Worm (Caenorhabditis elegans) whole organism, L1 larva: ENCODE measurements around the gene F35F10.5.
A peak's percentile ranks its signal among the peaks of the same experiment; 100 is the strongest.

Experiments used
- C16A3.4 ChIP-seq: fragments of 150-350 bp; optimal IDR thresholded peaks from 2 replicates; lab custom pipeline; 2014; ENCODE audit warnings: missing biosample characterization, missing genetic modification characterization
- F16B12.6 ChIP-seq: fragments of 150-350 bp; optimal IDR thresholded peaks from 2 replicates; lab custom pipeline; 2014; ENCODE audit warnings: missing biosample characterization, missing genetic modification characterization
- alr-1 ChIP-seq: fragments of 200-800 bp; sonication (Bioruptor generic); optimal IDR thresholded peaks from 2 replicates; lab custom pipeline; 2018; ENCODE audit warnings: borderline replicate concordance, mild to moderate bottlenecking, missing genetic modification characterization, missing compliant biosample characterization
- aly-2 ChIP-seq: fragments of 150-350 bp; optimal IDR thresholded peaks from 2 replicates; lab custom pipeline; 2014; ENCODE audit warnings: missing biosample characterization, missing genetic modification characterization
- blmp-1 ChIP-seq: fragments of 150-350 bp; optimal IDR thresholded peaks from 2 replicates; lab custom pipeline; 2014; ENCODE audit warnings: missing biosample characterization, missing genetic modification characterization
- ceh-63 ChIP-seq: fragments of 200-800 bp; sonication (Bioruptor generic); optimal IDR thresholded peaks from 2 replicates; lab custom pipeline; 2018; ENCODE audit warnings: mild to moderate bottlenecking, missing genetic modification characterization, missing compliant biosample characterization
- ceh-8 ChIP-seq: fragments of 200-800 bp; sonication (Bioruptor generic); optimal IDR thresholded peaks from 2 replicates; lab custom pipeline; 2018; ENCODE audit warnings: mild to moderate bottlenecking, missing genetic modification characterization, moderate library complexity, missing compliant biosample characterization
- dpl-1 ChIP-seq, 3 experiments: fragments of 150-350 bp in 2 of 3; sonication (generic microtip) in 1 of 3; optimal IDR thresholded peaks; 2 replicates each; lab custom pipeline; 2014 to 2017; ENCODE audit warnings: missing biosample characterization in 3 of 3, missing genetic modification characterization in 3 of 3, missing genetic modification reagents in 3 of 3
- dsc-1 ChIP-seq: sonication (generic microtip); optimal IDR thresholded peaks from 2 replicates; lab custom pipeline; 2016; ENCODE audit warnings: mild to moderate bottlenecking, missing genetic modification characterization, missing compliant biosample characterization
- efl-1 ChIP-seq, 4 experiments: fragments of 150-350 bp; optimal IDR thresholded peaks in 3 of 4; peaks in 1 of 4; 1 replicate in 1 of 4; 2 replicates in 3 of 4; lab custom pipeline; 2014; ENCODE audit warnings: missing biosample characterization in 2 of 4, missing genetic modification characterization in 2 of 4, missing genetic modification reagents in 2 of 4
- efl-3 ChIP-seq: fragments of 200-800 bp; sonication (Bioruptor generic); optimal IDR thresholded peaks from 2 replicates; lab custom pipeline; 2018; ENCODE audit warnings: mild to moderate bottlenecking, missing genetic modification characterization, missing compliant biosample characterization
- elt-3 ChIP-seq, 6 experiments: fragments of 150-350 bp in 1 of 6; sonication (generic microtip); optimal IDR thresholded peaks; 2 replicates each; lab custom pipeline; 2017 to 2018; ENCODE audit warnings: missing biosample characterization in 6 of 6, missing genetic modification characterization in 6 of 6, inconsistent platforms in 1 of 6
- fkh-4 ChIP-seq: sonication (generic microtip); optimal IDR thresholded peaks from 2 replicates; lab custom pipeline; 2016; ENCODE audit warnings: missing compliant biosample characterization, missing genetic modification characterization, borderline replicate concordance
- fkh-8 ChIP-seq: sonication (generic microtip); optimal IDR thresholded peaks from 2 replicates; lab custom pipeline; 2016; ENCODE audit warnings: mild to moderate bottlenecking, missing genetic modification characterization, missing compliant biosample characterization
- grh-1 ChIP-seq: fragments of 200-800 bp; sonication (Bioruptor generic); IDR thresholded peaks from 2 replicates; pipeline ENCODE4 v1.3.6; 2022; ENCODE audit warnings: missing genetic modification reagents, missing genetic modification characterization, missing compliant biosample characterization
- hlh-4 ChIP-seq: sonication (generic microtip); optimal IDR thresholded peaks from 2 replicates; lab custom pipeline; 2016; ENCODE audit warnings: mild to moderate bottlenecking, missing genetic modification characterization, missing compliant biosample characterization
- hpl-2 ChIP-seq: fragments of 150-350 bp; optimal IDR thresholded peaks from 2 replicates; lab custom pipeline; 2014; ENCODE audit warnings: missing biosample characterization, missing genetic modification reagents, missing genetic modification characterization
- isw-1 ChIP-seq: fragments of 200-800 bp; sonication (Bioruptor generic); IDR thresholded peaks from 2 replicates; pipeline ENCODE4 v1.3.6; 2022; ENCODE audit warnings: missing genetic modification characterization, missing compliant biosample characterization
- jun-1 ChIP-seq: fragments of 150-350 bp; optimal IDR thresholded peaks from 2 replicates; lab custom pipeline; 2014; ENCODE audit warnings: missing biosample characterization, missing genetic modification reagents, missing genetic modification characterization
- lin-13 ChIP-seq: fragments of 150-350 bp; optimal IDR thresholded peaks from 2 replicates; lab custom pipeline; 2014; ENCODE audit warnings: missing biosample characterization, missing genetic modification reagents, missing genetic modification characterization
- nhr-11 ChIP-seq: fragments of 150-350 bp; optimal IDR thresholded peaks from 2 replicates; lab custom pipeline; 2014; ENCODE audit warnings: missing biosample characterization, missing genetic modification characterization
- nhr-19 ChIP-seq: fragments of 200-800 bp; sonication (Bioruptor generic); conservative IDR thresholded peaks from 2 replicates; pipeline ENCODE4 v1.3.6; 2022; ENCODE audit warnings: missing genetic modification characterization, missing compliant biosample characterization
- nhr-20 ChIP-seq: sonication (generic microtip); optimal IDR thresholded peaks from 2 replicates; lab custom pipeline; 2016; ENCODE audit warnings: mild to moderate bottlenecking, missing genetic modification characterization, missing compliant biosample characterization
- nhr-237 ChIP-seq: fragments of 150-350 bp; optimal IDR thresholded peaks from 2 replicates; lab custom pipeline; 2014; ENCODE audit warnings: missing biosample characterization, missing genetic modification characterization
- nhr-47 ChIP-seq: sonication (generic microtip); optimal IDR thresholded peaks from 2 replicates; lab custom pipeline; 2016; ENCODE audit warnings: mild to moderate bottlenecking, missing genetic modification characterization, moderate library complexity, missing compliant biosample characterization
- nhr-71 ChIP-seq: sonication (generic microtip); optimal IDR thresholded peaks from 2 replicates; lab custom pipeline; 2016; ENCODE audit warnings: mild to moderate bottlenecking, missing genetic modification characterization, moderate library complexity, missing compliant biosample characterization
- nhr-76 ChIP-seq: sonication (generic microtip); optimal IDR thresholded peaks from 2 replicates; lab custom pipeline; 2017; ENCODE audit warnings: missing biosample characterization, missing genetic modification characterization
- nhr-85 ChIP-seq: sonication (generic microtip); peaks from one replicate; lab custom pipeline; 2016; ENCODE audit warnings: missing genetic modification characterization, inconsistent platforms, missing compliant biosample characterization
- pqm-1 ChIP-seq: sonication (generic microtip); optimal IDR thresholded peaks from 3 replicates; lab custom pipeline; 2017; ENCODE audit warnings: missing biosample characterization, missing genetic modification characterization
- rnt-1 ChIP-seq: sonication (generic microtip); optimal IDR thresholded peaks from 2 replicates; lab custom pipeline; 2016; ENCODE audit warnings: mild to moderate bottlenecking, missing genetic modification characterization, moderate library complexity, missing compliant biosample characterization
- skn-1 ChIP-seq: fragments of 150-350 bp; optimal IDR thresholded peaks from 2 replicates; lab custom pipeline; 2014; ENCODE audit warnings: missing biosample characterization, missing genetic modification characterization
- snpc-4 ChIP-seq: fragments of 150-350 bp; optimal IDR thresholded peaks from 2 replicates; lab custom pipeline; 2014; ENCODE audit warnings: missing biosample characterization, missing genetic modification characterization
- sup-37 ChIP-seq: fragments of 200-800 bp; sonication (Bioruptor generic); optimal IDR thresholded peaks from 2 replicates; lab custom pipeline; 2018; ENCODE audit warnings: mild to moderate bottlenecking, missing genetic modification characterization, missing compliant biosample characterization
- swsn-7 ChIP-seq: sonication (generic microtip); optimal IDR thresholded peaks from 2 replicates; lab custom pipeline; 2016; ENCODE audit warnings: missing genetic modification characterization, missing compliant biosample characterization
- unc-130 ChIP-seq: fragments of 150-350 bp; optimal IDR thresholded peaks from 2 replicates; lab custom pipeline; 2017; ENCODE audit warnings: missing biosample characterization, missing genetic modification characterization, inconsistent platforms
- unc-86 ChIP-seq: sonication (generic microtip); optimal IDR thresholded peaks from 2 replicates; lab custom pipeline; 2016; ENCODE audit warnings: missing genetic modification characterization, missing compliant biosample characterization
- vab-15 ChIP-seq: sonication (generic microtip); optimal IDR thresholded peaks from 2 replicates; lab custom pipeline; 2017; ENCODE audit warnings: missing genotype, mild to moderate bottlenecking, missing genetic modification characterization, missing compliant biosample characterization
- xbp-1 ChIP-seq: sonication (generic microtip); optimal IDR thresholded peaks from 2 replicates; lab custom pipeline; 2016; ENCODE audit warnings: missing genetic modification characterization, missing compliant biosample characterization
- ztf-11 ChIP-seq, 2 experiments: sonication (generic microtip); optimal IDR thresholded peaks; 2 replicates each; lab custom pipeline; 2016 to 2017; ENCODE audit warnings: missing genetic modification characterization in 2 of 2, missing biosample characterization in 1 of 2, missing compliant biosample characterization in 1 of 2
- ztf-4 ChIP-seq: fragments of 150-350 bp; optimal IDR thresholded peaks from 2 replicates; lab custom pipeline; 2014; ENCODE audit warnings: missing biosample characterization, missing genetic modification characterization

The F35F10.5 gene

ce11 chrV:3315308-3315707, 30.6 kb downstream of the F35F10.5 start, which contains the start of gene arrd-19 (continued):
- TF ChIP-seq nhr-19 (GFP tag; lab: Robert Waterston, UW) = peak; percentile 77
- TF ChIP-seq efl-1 (optimal IDR thresholded peaks at IDR 0.05; lab: Kevin White, UChicago) = peak; percentile 74 to 75
- peak; percentile 51 to 95 for TF ChIP-seq efl-1 (GFP tag; optimal IDR thresholded peaks at IDR 0.05 in 1 of 2; lab: Kevin White, UChicago)
- TF ChIP-seq blmp-1 (tag; lab: Kevin White, UChicago) = peak; percentile 74
- TF ChIP-seq lin-13 (GFP tag; lab: Kevin White, UChicago) = peak; percentile 38
- peak in 2 of 6 experiments; percentile 5 to 30 for TF ChIP-seq elt-3 (tag; optimal IDR thresholded peaks at IDR 0.05; lab: Kevin White, UChicago)
- peak; percentile 86 for TF ChIP-seq F16B12.6 (tag; lab: Kevin White, UChicago)
- peak; percentile 69 for TF ChIP-seq nhr-47
- no peak for TF ChIP-seq hpl-2
- no peak for TF ChIP-seq ceh-8 (GFP tag; lab: Kevin White, UChicago)
- TF ChIP-seq pqm-1 = no peak
- peak; percentile 29 for TF ChIP-seq jun-1 (tag; lab: Kevin White, UChicago)
- TF ChIP-seq sup-37 (GFP tag; lab: Kevin White, UChicago) = no peak
- peak; percentile 54 for TF ChIP-seq snpc-4 (tag; lab: Kevin White, UChicago)
- peak; percentile 66 for TF ChIP-seq fkh-8 (tag; lab: Kevin White, UChicago)
- no peak for TF ChIP-seq fkh-4 (tag; lab: Kevin White, UChicago)
- peak; percentile 39 for TF ChIP-seq unc-86 (tag; lab: Kevin White, UChicago)
- TF ChIP-seq swsn-7 = peak; percentile 77
- TF ChIP-seq ceh-63 (GFP tag; lab: Kevin White, UChicago) = no peak
- TF ChIP-seq aly-2 (tag; lab: Kevin White, UChicago) = no peak
- TF ChIP-seq nhr-85 (tag; lab: Kevin White, UChicago) = peak; percentile 97
- TF ChIP-seq skn-1 = peak; percentile 52
- TF ChIP-seq dsc-1 (tag; lab: Kevin White, UChicago) = peak; percentile 46
- peak; percentile 88 for TF ChIP-seq nhr-71 (tag; lab: Kevin White, UChicago)
- TF ChIP-seq C16A3.4 = peak; percentile 49
- TF ChIP-seq unc-130 = peak; percentile 63

DNA sequence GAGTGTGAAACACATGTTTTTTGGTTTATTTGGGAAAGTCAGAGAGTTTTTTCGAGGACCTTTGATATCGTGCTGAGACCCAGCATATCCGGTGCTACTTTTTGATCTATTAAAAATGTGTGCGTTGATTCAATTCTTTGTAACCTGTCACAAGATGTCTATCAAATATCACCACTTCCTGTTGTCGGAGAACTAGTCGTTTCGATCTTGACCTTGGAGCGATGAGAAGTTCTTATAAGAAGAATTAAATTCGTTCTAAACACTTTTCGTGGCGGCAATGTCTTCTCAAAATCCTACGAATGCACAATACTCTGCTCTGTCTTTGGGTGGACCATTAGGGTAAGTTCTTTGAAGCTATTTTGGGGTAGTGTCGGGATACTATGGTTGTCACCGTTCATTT, 31.4 kb downstream of the F35F10.5 start, which contains the start of gene F35F10.1:
Gene F35F10.1, plus strand, starts transcription at position 200 of the 400 bp plus-strand sequence.
- TF ChIP-seq rnt-1 (tag; lab: Kevin White, UChicago) (no peak), blmp-1 (tag; lab: Kevin White, UChicago) (peak; percentile 37), grh-1 (GFP tag; lab: Robert Waterston, UW) (peak; percentile 9; the same call in 1 of the 2 replicates), nhr-85 (tag; lab: Kevin White, UChicago) (peak; percentile 69), nhr-20 (tag; lab: Kevin White, UChicago) (no peak)

DNA sequence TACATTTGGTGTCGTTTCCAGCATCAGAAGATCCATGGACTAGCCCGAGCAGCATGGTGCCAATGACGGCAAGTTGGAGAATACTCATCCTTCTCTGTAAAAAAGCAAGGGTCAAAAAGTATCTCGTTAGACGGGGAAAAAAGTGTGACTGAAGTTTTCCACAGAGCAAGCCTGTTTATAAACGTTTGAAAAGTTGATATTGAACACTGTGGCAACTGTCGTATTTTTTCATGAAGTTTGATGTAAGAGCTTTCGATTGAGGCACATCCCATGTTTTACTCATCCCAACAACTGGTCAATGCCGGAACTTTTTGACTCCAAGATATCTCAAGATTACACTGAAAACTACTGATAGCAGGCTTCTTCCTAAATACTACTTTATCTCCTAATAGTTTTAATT, 34.2 kb downstream of the F35F10.5 start, which contains the start of gene F35F10.13:
Gene F35F10.13, minus strand, starts transcription at position 101 of the 400 bp plus-strand sequence.
- TF ChIP-seq hlh-4 = no peak
- no peak for TF ChIP-seq nhr-71 (tag; lab: Kevin White, UChicago)
- TF ChIP-seq efl-1 (optimal IDR thresholded peaks at IDR 0.05; lab: Kevin White, UChicago) = no peak
- no peak for TF ChIP-seq efl-1 (GFP tag; optimal IDR thresholded peaks at IDR 0.05 in 1 of 2; lab: Kevin White, UChicago)
- no peak for TF ChIP-seq dpl-1 (GFP tag; optimal IDR thresholded peaks at IDR 0.05; lab: Kevin White, UChicago)
- no peak for TF ChIP-seq unc-130
- TF ChIP-seq alr-1 (tag; lab: Kevin White, UChicago) = no peak
- no peak for TF ChIP-seq nhr-76 (tag; lab: Kevin White, UChicago)
- no peak for TF ChIP-seq elt-3 (tag; optimal IDR thresholded peaks at IDR 0.05; lab: Kevin White, UChicago)
- TF ChIP-seq efl-3 = no peak
- no peak for TF ChIP-seq nhr-237 (tag; lab: Kevin White, UChicago)
- TF ChIP-seq vab-15 (tag; lab: Kevin White, UChicago) = no peak
- no peak for TF ChIP-seq xbp-1 (tag; lab: Kevin White, UChicago)
- TF ChIP-seq ztf-11 (tag; optimal IDR thresholded peaks at IDR 0.05; lab: Kevin White, UChicago) = no peak
- no peak for TF ChIP-seq isw-1 (GFP tag; lab: Robert Waterston, UW)
- no peak for TF ChIP-seq skn-1
- TF ChIP-seq nhr-11 (tag; lab: Kevin White, UChicago) = no peak
- no peak for TF ChIP-seq ztf-4 (tag; lab: Kevin White, UChicago)
